Worm (Caenorhabditis elegans) whole organism, young adult: Measurements from ENCODE around the gene kin-5.

Experiments used
- B0035.1 ChIP-seq: sonication (generic microtip); optimal IDR thresholded peaks from 2 replicates; lab custom pipeline; 2016; ENCODE audit warnings: missing genetic modification characterization, mild to moderate bottlenecking, missing compliant biosample characterization, missing genotype, missing genetic modification reagents
- B0336.3 ChIP-seq: fragments of 200-800 bp; sonication (Bioruptor generic); IDR thresholded peaks from 2 replicates; pipeline ENCODE4 v1.3.6; 2022; ENCODE audit warnings: missing genetic modification characterization, missing compliant biosample characterization
- F22D6.2 ChIP-seq: sonication (generic microtip); optimal IDR thresholded peaks from 2 replicates; lab custom pipeline; 2016; ENCODE audit warnings: mild to moderate bottlenecking, missing genetic modification characterization, missing compliant biosample characterization
- F49E8.2 ChIP-seq: sonication (generic microtip); optimal IDR thresholded peaks from 3 replicates; lab custom pipeline; 2017; ENCODE audit warnings: missing genetic modification characterization, mild to moderate bottlenecking, missing compliant biosample characterization, antibody characterized with exemption, moderate library complexity; ENCODE audit not compliant: insufficient read depth
- F57C9.4 ChIP-seq: sonication (generic microtip); optimal IDR thresholded peaks from 2 replicates; lab custom pipeline; 2017; ENCODE audit warnings: mild to moderate bottlenecking, missing genetic modification characterization, missing compliant biosample characterization
- K11D2.4 ChIP-seq: fragments of 200-800 bp; sonication (Bioruptor generic); IDR thresholded peaks from 2 replicates; pipeline ENCODE4 v1.3.6; 2022; ENCODE audit warnings: missing genetic modification reagents, missing genetic modification characterization, missing compliant biosample characterization
- T07F8.4 ChIP-seq: sonication (generic microtip); optimal IDR thresholded peaks from 2 replicates; lab custom pipeline; 2016; ENCODE audit warnings: mild to moderate bottlenecking, missing genetic modification characterization, moderate library complexity, missing compliant biosample characterization
- Y53F4B.3 ChIP-seq: fragments of 200-800 bp; sonication (Bioruptor generic); IDR thresholded peaks from 2 replicates; pipeline ENCODE4 v1.3.6; 2022; ENCODE audit warnings: missing genetic modification reagents, missing genetic modification characterization, missing compliant biosample characterization
- Y56A3A.18 ChIP-seq: fragments of 200-800 bp; sonication (Bioruptor generic); IDR thresholded peaks from 2 replicates; pipeline ENCODE4 v1.3.6; 2022; ENCODE audit warnings: missing genetic modification reagents, missing genetic modification characterization, missing compliant biosample characterization
- Y79H2A.3 ChIP-seq: fragments of 200-800 bp; sonication (Bioruptor generic); conservative IDR thresholded peaks from 2 replicates; pipeline ENCODE4 v1.3.6; 2022; ENCODE audit warnings: missing genetic modification reagents, missing genetic modification characterization, missing compliant biosample characterization
- aptf-3 ChIP-seq: fragments of 200-800 bp; sonication (Bioruptor generic); IDR thresholded peaks from 2 replicates; pipeline ENCODE4 v1.3.6; 2022; ENCODE audit warnings: missing genetic modification characterization, missing compliant biosample characterization
- bed-2 ChIP-seq: fragments of 200-800 bp; sonication (Bioruptor generic); IDR thresholded peaks from 2 replicates; pipeline ENCODE4 v1.3.6; 2022; ENCODE audit warnings: missing genetic modification reagents, missing genetic modification characterization, missing compliant biosample characterization
- ceh-58 ChIP-seq: fragments of 200-800 bp; sonication (Bioruptor generic); IDR thresholded peaks from 2 replicates; pipeline ENCODE4 v1.3.6; 2022; ENCODE audit warnings: missing genetic modification characterization, missing compliant biosample characterization
- ceh-79 ChIP-seq: sonication (generic microtip); optimal IDR thresholded peaks from 2 replicates; lab custom pipeline; 2017; ENCODE audit warnings: mild to moderate bottlenecking, missing genetic modification characterization, missing compliant biosample characterization
- ceh-91 ChIP-seq: fragments of 200-800 bp; sonication (Bioruptor generic); IDR thresholded peaks from 2 replicates; pipeline ENCODE4 v1.3.6; 2022; ENCODE audit warnings: missing genetic modification reagents, missing genetic modification characterization, missing compliant biosample characterization
- chd-7 ChIP-seq: sonication (generic microtip); optimal IDR thresholded peaks from 2 replicates; lab custom pipeline; 2016; ENCODE audit warnings: mild to moderate bottlenecking, missing genetic modification characterization, moderate library complexity, missing compliant biosample characterization
- dpl-1 ChIP-seq: fragments of 150-350 bp; optimal IDR thresholded peaks from 2 replicates; lab custom pipeline; 2014; ENCODE audit warnings: missing biosample characterization, missing genetic modification reagents, missing genetic modification characterization
- egrh-3 ChIP-seq: fragments of 200-800 bp; sonication (Bioruptor generic); IDR thresholded peaks from 2 replicates; pipeline ENCODE4 v1.3.6; 2022; ENCODE audit warnings: missing genetic modification reagents, missing genetic modification characterization, missing compliant biosample characterization
- fkh-3 ChIP-seq: sonication (generic microtip); optimal IDR thresholded peaks from 2 replicates; lab custom pipeline; 2016; ENCODE audit warnings: mild to moderate bottlenecking, missing genetic modification characterization, missing compliant biosample characterization
- gei-17 ChIP-seq: fragments of 200-800 bp; sonication (Bioruptor generic); optimal IDR thresholded peaks from 2 replicates; lab custom pipeline; 2018; ENCODE audit warnings: mild to moderate bottlenecking, missing genetic modification characterization, missing compliant biosample characterization
- hmg-1.2 ChIP-seq: fragments of 200-800 bp; sonication (Bioruptor generic); IDR thresholded peaks from 2 replicates; pipeline ENCODE4 v1.3.6; 2022; ENCODE audit warnings: missing genetic modification reagents, missing genetic modification characterization, missing compliant biosample characterization
- hmg-20 ChIP-seq: fragments of 200-800 bp; sonication (Bioruptor generic); IDR thresholded peaks from 2 replicates; pipeline ENCODE4 v1.3.6; 2022; ENCODE audit warnings: missing genetic modification reagents, missing genetic modification characterization, missing compliant biosample characterization
- lin-40 ChIP-seq: sonication (generic microtip); optimal IDR thresholded peaks from 2 replicates; lab custom pipeline; 2016; ENCODE audit warnings: missing genetic modification characterization, mild to moderate bottlenecking, missing compliant biosample characterization, missing genotype, missing genetic modification reagents
- madf-3 ChIP-seq: fragments of 200-800 bp; sonication (Bioruptor generic); IDR thresholded peaks from 2 replicates; pipeline ENCODE4 v1.3.6; 2022; ENCODE audit warnings: missing genetic modification reagents, missing genetic modification characterization, missing compliant biosample characterization
- madf-8 ChIP-seq: fragments of 200-800 bp; sonication (Bioruptor generic); conservative IDR thresholded peaks from 2 replicates; pipeline ENCODE4 v1.3.6; 2022; ENCODE audit warnings: missing genetic modification reagents, missing genetic modification characterization, missing compliant biosample characterization
- mcd-1 ChIP-seq: fragments of 200-800 bp; sonication (Bioruptor generic); IDR thresholded peaks from 2 replicates; pipeline ENCODE4 v1.3.6; 2022; ENCODE audit warnings: missing genetic modification reagents, missing genetic modification characterization, missing compliant biosample characterization
- mel-28 ChIP-seq: sonication (generic microtip); optimal IDR thresholded peaks from 2 replicates; lab custom pipeline; 2016; ENCODE audit warnings: borderline replicate concordance, mild to moderate bottlenecking, missing genetic modification characterization, missing compliant biosample characterization
- mes-4 ChIP-seq: sonication (generic microtip); optimal IDR thresholded peaks from 2 replicates; lab custom pipeline; 2016; ENCODE audit warnings: missing genotype, missing genetic modification characterization, missing compliant biosample characterization
- nfya-1 ChIP-seq: sonication (generic microtip); optimal IDR thresholded peaks from 2 replicates; lab custom pipeline; 2017; ENCODE audit warnings: antibody characterized with exemption, missing compliant biosample characterization, missing genetic modification characterization, borderline replicate concordance; ENCODE audit not compliant: insufficient read depth
- nhr-120 ChIP-seq: fragments of 200-800 bp; sonication (Bioruptor generic); IDR thresholded peaks from 2 replicates; pipeline ENCODE4 v1.3.6; 2022; ENCODE audit warnings: missing genetic modification characterization, missing compliant biosample characterization
- nhr-27 ChIP-seq: fragments of 200-800 bp; sonication (Bioruptor generic); optimal IDR thresholded peaks from 2 replicates; lab custom pipeline; 2018; ENCODE audit warnings: mild to moderate bottlenecking, missing genetic modification characterization, moderate library complexity, missing compliant biosample characterization
- pha-4 ChIP-seq: fragments of 150-350 bp; sonication (generic microtip); optimal IDR thresholded peaks from 2 replicates; lab custom pipeline; 2014; ENCODE audit warnings: missing biosample characterization, missing genetic modification reagents, missing genetic modification characterization
- rcor-1 ChIP-seq: fragments of 200-800 bp; sonication (Bioruptor generic); IDR thresholded peaks from 2 replicates; pipeline ENCODE4 v1.3.6; 2022; ENCODE audit warnings: missing genetic modification reagents, missing genetic modification characterization, missing compliant biosample characterization
- rec-8 ChIP-seq, 2 experiments: sonication (generic microtip); optimal IDR thresholded peaks; 2 replicates each; lab custom pipeline; 2016; ENCODE audit warnings: mild to moderate bottlenecking in 2 of 2, missing genetic modification characterization in 2 of 2, missing genetic modification reagents in 2 of 2, missing genotype in 2 of 2, missing biosample characterization in 1 of 2, missing compliant biosample characterization in 1 of 2, moderate library complexity in 1 of 2
- repo-1 ChIP-seq: sonication (generic microtip); optimal IDR thresholded peaks from 2 replicates; lab custom pipeline; 2017; ENCODE audit warnings: mild to moderate bottlenecking, missing genetic modification characterization, missing compliant biosample characterization
- sdz-38 ChIP-seq: sonication (generic microtip); optimal IDR thresholded peaks from 2 replicates; lab custom pipeline; 2016; ENCODE audit warnings: missing genotype, missing genetic modification characterization, missing compliant biosample characterization
- snpc-1.3 ChIP-seq: sonication (generic microtip); optimal IDR thresholded peaks from 2 replicates; lab custom pipeline; 2017; ENCODE audit warnings: missing genetic modification characterization, mild to moderate bottlenecking, missing compliant biosample characterization, antibody characterized with exemption, moderate library complexity, missing genotype, missing genetic modification reagents; ENCODE audit not compliant: insufficient read depth
- somi-1 ChIP-seq: fragments of 200-800 bp; sonication (Bioruptor generic); optimal IDR thresholded peaks from 2 replicates; lab custom pipeline; 2018; ENCODE audit warnings: mild to moderate bottlenecking, missing genetic modification characterization, missing compliant biosample characterization
- unc-130 ChIP-seq: sonication (generic microtip); optimal IDR thresholded peaks from 2 replicates; lab custom pipeline; 2016; ENCODE audit warnings: missing genetic modification reagents, missing genetic modification characterization, missing compliant biosample characterization
- zim-3 ChIP-seq: sonication (generic microtip); optimal IDR thresholded peaks from 2 replicates; lab custom pipeline; 2017; ENCODE audit warnings: mild to moderate bottlenecking, missing genetic modification characterization, moderate library complexity, missing compliant biosample characterization
- ztf-22 ChIP-seq: fragments of 200-800 bp; sonication (Bioruptor generic); optimal IDR thresholded peaks from 2 replicates; lab custom pipeline; 2018; ENCODE audit warnings: mild to moderate bottlenecking, missing genetic modification characterization, moderate library complexity, missing compliant biosample characterization

Gene kin-5

ce11 chrIV:9948035-9948434 lies 20.9 kb downstream of the kin-5 start:
- TF ChIP-seq Y53F4B.3 (GFP tag; lab: Robert Waterston, UW) (no peak), K11D2.4 (GFP tag; lab: Robert Waterston, UW) (no peak), B0336.3 (GFP tag; lab: Robert Waterston, UW) (no peak), hmg-1.2 (no peak), mes-4 (no peak), madf-3 (GFP tag; lab: Robert Waterston, UW) (no peak), mcd-1 (GFP tag; lab: Robert Waterston, UW) (no peak), snpc-1.3 (no peak), madf-8 (GFP tag; lab: Robert Waterston, UW) (no peak), ceh-79 (tag; lab: Kevin White, UChicago) (no peak)
- TF ChIP-seq, all 124 proteins: peak for 0

- TF ChIP-seq dpl-1 (GFP tag; lab: Kevin White, UChicago) (no peak), egrh-3 (GFP tag; lab: Robert Waterston, UW) (no peak), T07F8.4 (no peak), lin-40 (tag; lab: Kevin White, UChicago) (no peak), chd-7 (tag; lab: Kevin White, UChicago) (no peak), Y56A3A.18 (GFP tag; lab: Robert Waterston, UW) (no peak), rec-8 (tag; optimal IDR thresholded peaks at IDR 0.05; lab: Kevin White, UChicago) (no peak), ceh-91 (no peak), fkh-3 (tag; lab: Kevin White, UChicago) (no peak), pha-4 (tag; lab: Kevin White, UChicago) (no peak), rcor-1 (no peak), mes-4 (no peak), repo-1 (no peak), F57C9.4 (tag; lab: Kevin White, UChicago) (no peak), unc-130 (GFP tag; lab: Kevin White, UChicago) (no peak), nhr-27 (tag; lab: Kevin White, UChicago) (no peak), snpc-1.3 (no peak), nfya-1 (tag; lab: Kevin White, UChicago) (no peak), ztf-22 (no peak)
These were observed 24.7 kb downstream of the kin-5 start for ce11 chrIV:9944279-9944678.

DNA sequence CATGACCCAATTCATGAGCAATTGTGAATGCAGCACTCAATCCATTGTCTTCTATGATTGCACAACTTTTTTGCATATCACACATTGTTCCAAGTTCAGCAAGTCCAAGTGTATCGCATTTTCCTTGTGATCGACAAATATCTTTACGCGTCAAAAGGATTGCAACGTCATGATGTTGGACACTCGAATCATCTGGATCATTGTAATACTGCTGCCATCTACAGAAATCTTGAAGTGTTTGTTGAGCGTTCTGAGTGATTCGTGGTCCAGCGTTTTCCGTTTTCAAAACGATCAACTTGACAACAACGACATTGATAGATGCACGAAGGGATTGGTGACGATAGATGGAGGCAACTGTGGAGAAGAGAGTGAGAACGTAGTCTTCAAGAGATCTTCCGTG lies 25.8 kb downstream of the kin-5 start:
- TF ChIP-seq aptf-3 = no peak
- 0 out of 2 replicates have a peak, but pooled peaks have one; percentile 15 for TF ChIP-seq madf-3 (GFP tag; lab: Robert Waterston, UW)
- no peak for TF ChIP-seq gei-17 (GFP tag; lab: Kevin White, UChicago)
- TF ChIP-seq zim-3 = no peak

DNA sequence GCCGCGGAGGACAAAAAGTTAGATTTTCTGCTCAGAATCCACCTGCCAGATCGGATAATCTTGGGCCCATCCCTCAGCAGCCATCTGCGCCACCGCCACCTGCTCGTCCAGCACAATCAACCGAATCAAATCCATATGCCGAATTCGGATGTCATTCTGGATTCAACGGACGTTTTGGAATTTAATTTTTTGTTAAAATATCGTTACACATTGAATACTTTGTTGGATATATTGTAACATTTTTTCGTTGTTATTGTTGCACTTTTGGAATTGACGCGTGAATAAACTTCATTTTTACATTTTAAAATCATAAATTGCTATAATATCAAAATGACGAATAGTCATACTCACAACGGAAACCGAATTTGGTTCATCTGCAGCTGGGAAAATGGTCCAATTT lies 35.4 kb downstream of the kin-5 start, which contains the start of gene spe-29:
Gene spe-29, plus strand, starts transcription at position 301 of the 400 bp plus-strand sequence.
- TF ChIP-seq sdz-38 = no peak
- TF ChIP-seq mel-28 (tag; lab: Kevin White, UChicago) = no peak
- TF ChIP-seq F49E8.2 = no peak
- no peak for TF ChIP-seq rec-8 (tag; optimal IDR thresholded peaks at IDR 0.05; lab: Kevin White, UChicago)
- TF ChIP-seq bed-2 (GFP tag; lab: Robert Waterston, UW) = no peak
- TF ChIP-seq nhr-120 (GFP tag; lab: Robert Waterston, UW) = no peak
- no peak for TF ChIP-seq Y79H2A.3
- no peak for TF ChIP-seq F22D6.2 (tag; lab: Kevin White, UChicago)
- no peak for TF ChIP-seq ceh-58 (GFP tag; lab: Robert Waterston, UW)
- no peak for TF ChIP-seq somi-1
- TF ChIP-seq hmg-20 (GFP tag; lab: Robert Waterston, UW) = no peak
- TF ChIP-seq B0035.1 (tag; lab: Kevin White, UChicago) = no peak
- TF ChIP-seq B0336.3 (GFP tag; lab: Robert Waterston, UW) = no peak
- TF ChIP-seq, all 124 proteins: peak for 0
